Fruit fly (Drosophila melanogaster) whole organism, embryonic: ENCODE data around the gene CG7627.

Experiments used
- Ada2b ChIP-seq: fragments of 200-800 bp; sonication (Bioruptor generic); IDR thresholded peaks from 2 replicates; pipeline ENCODE4 v1.3.6; 2022; ENCODE audit warnings: missing biosample characterization, missing genetic modification characterization
- Atf6 ChIP-seq: fragments of 200-800 bp; sonication (Bioruptor generic); IDR thresholded peaks from 2 replicates; pipeline ENCODE4 v1.3.6; 2022; ENCODE audit warnings: missing biosample characterization, missing genetic modification characterization
- Bgb ChIP-seq: fragments of 200-800 bp; sonication (Bioruptor generic); IDR thresholded peaks from 2 replicates; pipeline ENCODE4 v1.3.6; 2022; ENCODE audit warnings: missing biosample characterization, missing genetic modification characterization; ENCODE audit not compliant: partially characterized antibody
- CG11085 ChIP-seq: fragments of 200-800 bp; sonication (Bioruptor generic); IDR thresholded peaks from 2 replicates; pipeline ENCODE4 v1.3.6; 2022; ENCODE audit warnings: missing biosample characterization, missing genetic modification characterization
- CG12942 ChIP-seq: fragments of 200-800 bp; sonication (Bioruptor generic); optimal IDR thresholded peaks from 3 replicates; lab custom pipeline; 2016; ENCODE audit warnings: missing biosample characterization, missing genetic modification characterization
- CG14710 ChIP-seq: fragments of 200-800 bp; sonication (Bioruptor generic); optimal IDR thresholded peaks from 3 replicates; lab custom pipeline; 2019; ENCODE audit warnings: missing biosample characterization, mild to moderate bottlenecking, missing genetic modification characterization, moderate library complexity
- CG15073 ChIP-seq: fragments of 200-800 bp; sonication (Bioruptor generic); optimal IDR thresholded peaks from 2 replicates; lab custom pipeline; 2016; ENCODE audit warnings: missing biosample characterization, missing genetic modification characterization
- CG17361 ChIP-seq: fragments of 200-800 bp; sonication (Bioruptor generic); IDR thresholded peaks from 3 replicates; pipeline ENCODE4 v1.3.6; 2022; ENCODE audit warnings: missing biosample characterization, missing genetic modification characterization
- CG17385 ChIP-seq: fragments of 200-800 bp; sonication (Bioruptor generic); optimal IDR thresholded peaks from 3 replicates; lab custom pipeline; 2018; ENCODE audit warnings: missing biosample characterization, mild to moderate bottlenecking, missing genetic modification characterization
- CG17802 ChIP-seq: fragments of 200-800 bp; sonication (Bioruptor generic); optimal IDR thresholded peaks from 2 replicates; lab custom pipeline; 2018; ENCODE audit warnings: missing biosample characterization, mild to moderate bottlenecking, missing genetic modification characterization, moderate library complexity
- CG18764 ChIP-seq: fragments of 200-800 bp; sonication (Bioruptor generic); optimal IDR thresholded peaks from 3 replicates; lab custom pipeline; 2016; ENCODE audit warnings: missing biosample characterization, missing genetic modification characterization
- CG2889 ChIP-seq: fragments of 200-800 bp; sonication (Bioruptor generic); IDR thresholded peaks from 3 replicates; pipeline ENCODE4 v1.3.6; 2022; ENCODE audit warnings: missing biosample characterization, missing genetic modification characterization
- CG4328 ChIP-seq: fragments of 200-800 bp; sonication (Bioruptor generic); optimal IDR thresholded peaks from 3 replicates; lab custom pipeline; 2017; ENCODE audit warnings: missing biosample characterization, missing genetic modification reagents, missing genetic modification characterization
- CG4730 ChIP-seq: fragments of 200-800 bp; sonication (Bioruptor generic); IDR thresholded peaks from 2 replicates; pipeline ENCODE4 v1.3.6; 2022; ENCODE audit warnings: missing biosample characterization, missing genetic modification characterization
- CG7786 ChIP-seq: fragments of 200-800 bp; sonication (Bioruptor generic); optimal IDR thresholded peaks from 2 replicates; lab custom pipeline; 2016; ENCODE audit warnings: missing biosample characterization, missing genetic modification characterization
- CG7987 ChIP-seq: fragments of 200-800 bp; sonication (Bioruptor generic); optimal IDR thresholded peaks from 2 replicates; lab custom pipeline; 2018; ENCODE audit warnings: missing biosample characterization, mild to moderate bottlenecking, missing genetic modification characterization, moderate library complexity
- CG8089 ChIP-seq: fragments of 200-800 bp; sonication (Bioruptor generic); optimal IDR thresholded peaks from 3 replicates; lab custom pipeline; 2016; ENCODE audit warnings: missing biosample characterization, missing genetic modification characterization
- CG9609 ChIP-seq: fragments of 200-800 bp; sonication (Bioruptor generic); optimal IDR thresholded peaks from 3 replicates; lab custom pipeline; 2016; ENCODE audit warnings: missing biosample characterization, missing genetic modification characterization
- CHES-1-like ChIP-seq: fragments of 200-800 bp; sonication (Bioruptor generic); optimal IDR thresholded peaks from 2 replicates; lab custom pipeline; 2016; ENCODE audit warnings: missing biosample characterization, missing genetic modification characterization
- D ChIP-seq, 2 experiments: fragments of 200-800 bp in 1 of 2; fragments of >200 bp in 1 of 2; sonication (Bioruptor generic) in 1 of 2; optimal IDR thresholded peaks; 2 replicates in 1 of 2; 3 replicates in 1 of 2; lab custom pipeline; 2017; ENCODE audit warnings: mild to moderate bottlenecking in 1 of 2, missing biosample characterization in 1 of 2, missing genetic modification characterization in 1 of 2, missing genetic modification reagents in 1 of 2
- Doc2 ChIP-seq: fragments of 200-800 bp; sonication (Bioruptor generic); IDR thresholded peaks from 2 replicates; pipeline ENCODE4 v1.3.6; 2022; ENCODE audit warnings: missing biosample characterization, missing genetic modification characterization
- Dref ChIP-seq: fragments of 200-800 bp; sonication (Bioruptor generic); IDR thresholded peaks from 2 replicates; pipeline ENCODE4 v1.3.6; 2022; ENCODE audit warnings: missing biosample characterization, missing genetic modification characterization
- ERR ChIP-seq: fragments of 200-800 bp; sonication (Bioruptor generic); optimal IDR thresholded peaks from 2 replicates; lab custom pipeline; 2016; ENCODE audit warnings: missing biosample characterization, missing genetic modification characterization
- H15 ChIP-seq: fragments of 200-800 bp; sonication (Bioruptor generic); IDR thresholded peaks from 3 replicates; pipeline ENCODE4 v1.3.6; 2022; ENCODE audit warnings: missing biosample characterization, missing genetic modification characterization
- HLH3B ChIP-seq: fragments of 200-800 bp; sonication (Bioruptor generic); IDR thresholded peaks from 2 replicates; pipeline ENCODE4 v1.3.6; 2022; ENCODE audit warnings: missing biosample characterization, missing genetic modification characterization
- Kr ChIP-seq: fragments of 200-800 bp; sonication (Bioruptor generic); optimal IDR thresholded peaks from 2 replicates; lab custom pipeline; 2017; ENCODE audit warnings: missing biosample characterization, mild to moderate bottlenecking, missing genetic modification characterization
- Lpt ChIP-seq: fragments of >200 bp; optimal IDR thresholded peaks from 2 replicates; lab custom pipeline; 2018; ENCODE audit warnings: missing biosample characterization, missing genetic modification characterization
- Meics ChIP-seq: fragments of 200-800 bp; sonication (Bioruptor generic); optimal IDR thresholded peaks from 2 replicates; lab custom pipeline; 2017; ENCODE audit warnings: missing biosample characterization, mild to moderate bottlenecking, missing genetic modification characterization
- Opbp ChIP-seq: fragments of 200-800 bp; sonication (Bioruptor generic); IDR thresholded peaks from 3 replicates; pipeline ENCODE4 v1.3.6; 2022; ENCODE audit warnings: missing biosample characterization, missing genetic modification characterization; ENCODE audit not compliant: partially characterized antibody
- Rx ChIP-seq: fragments of 200-800 bp; sonication (Bioruptor generic); IDR thresholded peaks from 2 replicates; pipeline ENCODE4 v1.3.6; 2022; ENCODE audit warnings: missing biosample characterization, missing genetic modification characterization
- Stat92E ChIP-seq, 3 experiments: fragments of >200 bp in 2 of 3; fragments of 200-800 bp in 1 of 3; sonication (Bioruptor generic) in 1 of 3; optimal IDR thresholded peaks; 2 replicates each; lab custom pipeline; 2017 to 2019; ENCODE audit warnings: missing biosample characterization in 3 of 3, missing genetic modification characterization in 3 of 3, mild to moderate bottlenecking in 1 of 3, moderate library complexity in 1 of 3
- Taf1 ChIP-seq: fragments of 200-800 bp; sonication (Bioruptor generic); IDR thresholded peaks from 2 replicates; pipeline ENCODE4 v1.3.6; 2022; ENCODE audit warnings: missing biosample characterization, missing genetic modification characterization
- aop ChIP-seq: fragments of 200-800 bp; sonication (Bioruptor generic); IDR thresholded peaks from 2 replicates; pipeline ENCODE4 v1.3.6; 2022; ENCODE audit warnings: missing biosample characterization, missing genetic modification characterization
- ato ChIP-seq: fragments of 200-800 bp; sonication (Bioruptor generic); IDR thresholded peaks from 2 replicates; pipeline ENCODE4 v1.3.6; 2022; ENCODE audit warnings: missing biosample characterization, missing genetic modification characterization; ENCODE audit not compliant: partially characterized antibody
- chinmo ChIP-seq: fragments of 200-800 bp; sonication (Bioruptor generic); IDR thresholded peaks from 4 replicates; pipeline ENCODE4 v1.3.6; 2022; ENCODE audit warnings: missing biosample characterization, missing genetic modification characterization; ENCODE audit not compliant: partially characterized antibody
- chn ChIP-seq: fragments of 200-800 bp; sonication (Bioruptor generic); optimal IDR thresholded peaks from 2 replicates; lab custom pipeline; 2016; ENCODE audit warnings: missing biosample characterization, missing genetic modification characterization
- crp ChIP-seq, 2 experiments: fragments of 200-800 bp; sonication (Bioruptor generic); optimal IDR thresholded peaks; 2 replicates in 1 of 2; 3 replicates in 1 of 2; lab custom pipeline; 2017; ENCODE audit warnings: missing biosample characterization in 2 of 2, missing genetic modification characterization in 2 of 2, mild to moderate bottlenecking in 1 of 2, moderate library complexity in 1 of 2
- en ChIP-seq: fragments of 200-800 bp; sonication (Bioruptor generic); optimal IDR thresholded peaks from 2 replicates; lab custom pipeline; 2016; ENCODE audit warnings: missing biosample characterization, missing genetic modification characterization
- ftz-f1 ChIP-seq: fragments of 200-800 bp; sonication (Bioruptor generic); optimal IDR thresholded peaks from 2 replicates; lab custom pipeline; 2016; ENCODE audit warnings: missing biosample characterization, missing genetic modification characterization
- jigr1 ChIP-seq: fragments of 200-800 bp; sonication (Bioruptor generic); IDR thresholded peaks from 3 replicates; pipeline ENCODE4 v1.3.6; 2022; ENCODE audit warnings: missing biosample characterization, missing genetic modification characterization
- lbe ChIP-seq: fragments of 200-800 bp; sonication (Bioruptor generic); optimal IDR thresholded peaks from 2 replicates; lab custom pipeline; 2016; ENCODE audit warnings: missing biosample characterization, mild to moderate bottlenecking, missing genetic modification characterization
- mld ChIP-seq: fragments of 200-800 bp; sonication (Bioruptor generic); IDR thresholded peaks from 3 replicates; pipeline ENCODE4 v1.3.6; 2022; ENCODE audit warnings: missing biosample characterization, missing genetic modification characterization; ENCODE audit not compliant: partially characterized antibody
- nau ChIP-seq: fragments of 200-800 bp; sonication (Bioruptor generic); optimal IDR thresholded peaks from 3 replicates; lab custom pipeline; 2017; ENCODE audit warnings: missing biosample characterization, mild to moderate bottlenecking, missing genetic modification characterization, missing genetic modification reagents
- nom ChIP-seq: fragments of 200-800 bp; sonication (Bioruptor generic); optimal IDR thresholded peaks from 2 replicates; lab custom pipeline; 2017; ENCODE audit warnings: missing biosample characterization, missing genetic modification characterization, mild to moderate bottlenecking, moderate library complexity, missing genetic modification reagents
- prd ChIP-seq, 3 experiments: fragments of >200 bp in 2 of 3; fragments of 200-800 bp in 1 of 3; sonication (Bioruptor generic) in 1 of 3; optimal IDR thresholded peaks in 2 of 3; IDR thresholded peaks in 1 of 3; 2 replicates in 2 of 3; 3 replicates in 1 of 3; pipeline versions ENCODE4 v1.3.6 to Lab custom; 2017 to 2022; ENCODE audit warnings: missing biosample characterization in 1 of 3, missing genetic modification characterization in 1 of 3
- pum ChIP-seq: fragments of 200-800 bp; sonication (Bioruptor generic); optimal IDR thresholded peaks from 2 replicates; lab custom pipeline; 2016; ENCODE audit warnings: missing biosample characterization, missing genetic modification characterization
- stwl ChIP-seq: fragments of 200-800 bp; sonication (Bioruptor generic); optimal IDR thresholded peaks from 3 replicates; lab custom pipeline; 2018; ENCODE audit warnings: missing biosample characterization, mild to moderate bottlenecking, missing genetic modification characterization, moderate library complexity
- trh ChIP-seq: fragments of 200-800 bp; sonication (Bioruptor generic); optimal IDR thresholded peaks from 2 replicates; lab custom pipeline; 2016; ENCODE audit warnings: missing biosample characterization, missing genetic modification characterization
- tx ChIP-seq: fragments of 200-800 bp; sonication (Bioruptor generic); optimal IDR thresholded peaks from 2 replicates; lab custom pipeline; 2016; ENCODE audit warnings: missing biosample characterization, missing genetic modification characterization

Gene CG7627

DNA sequence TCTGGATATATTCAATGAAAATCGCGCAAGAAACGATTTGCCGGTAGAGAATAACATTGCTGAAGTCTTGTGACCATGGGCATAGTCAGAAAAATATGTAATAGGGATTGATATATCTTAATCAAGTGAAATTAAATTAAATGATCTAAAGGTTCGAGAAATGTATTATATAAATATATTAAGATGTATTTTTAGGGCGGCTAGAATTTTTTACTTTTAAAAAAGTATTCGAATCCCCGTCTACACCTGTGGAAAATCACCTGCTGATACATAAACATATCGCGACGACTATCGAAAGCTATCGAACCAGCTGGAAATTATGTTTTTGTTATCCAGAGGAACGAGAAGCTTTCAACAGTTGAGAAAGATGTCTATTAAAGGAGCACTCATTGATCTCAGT lies 14.4 kb upstream of the CG7627 start, which contains the start of the genes CG13390 and CG17294 (continued):
- TF ChIP-seq Stat92E (GFP tag; optimal IDR thresholded peaks at IDR 0.05; lab: Kevin White, UChicago) (peak in 1 of 3 experiments; percentile 98), H15 (GFP tag; lab: Robert Waterston, UW) (peak; percentile 100), CG17385 (GFP tag; lab: Kevin White, UChicago) (peak; percentile 99), CHES-1-like (GFP tag; lab: Kevin White, UChicago) (peak; percentile 87), D (optimal IDR thresholded peaks at IDR 0.05; lab: Kevin White, UChicago) (no peak), D (GFP tag; optimal IDR thresholded peaks at IDR 0.05; lab: Kevin White, UChicago) (peak; percentile 99), CG8089 (peak; percentile 81), mld (GFP tag; lab: Robert Waterston, UW) (no peak), Taf1 (GFP tag; lab: Robert Waterston, UW) (peak; percentile 99), crp (GFP tag; optimal IDR thresholded peaks at IDR 0.05; lab: Kevin White, UChicago) (peak; percentile 52 to 85), aop (GFP tag; lab: Robert Waterston, UW) (peak; percentile 97), tx (peak; percentile 89), CG14710 (tag; lab: Kevin White, UChicago) (peak; percentile 98), jigr1 (GFP tag; lab: Robert Waterston, UW) (peak; percentile 99), CG17802 (tag; lab: Kevin White, UChicago) (peak; percentile 93), Ada2b (GFP tag; lab: Robert Waterston, UW) (peak; percentile 100), CG15073 (GFP tag; lab: Kevin White, UChicago) (peak; percentile 90), chn (GFP tag; lab: Kevin White, UChicago) (peak; percentile 96), CG4730 (GFP tag; lab: Robert Waterston, UW) (peak; percentile 99), CG9609 (GFP tag; lab: Kevin White, UChicago) (peak; percentile 91), ERR (GFP tag; lab: Kevin White, UChicago) (peak; percentile 84), nau (GFP tag; lab: Kevin White, UChicago) (peak; percentile 99), Dref (GFP tag; lab: Robert Waterston, UW) (peak; percentile 65), Bgb (GFP tag; lab: Robert Waterston, UW) (peak; percentile 71), ato (0 out of 2 replicates have a peak, but pooled peaks have one; percentile 40), CG2889 (GFP tag; lab: Robert Waterston, UW) (peak; percentile 99), nom (GFP tag; lab: Kevin White, UChicago) (peak; percentile 99), CG4328 (GFP tag; lab: Kevin White, UChicago) (peak; percentile 99), CG18764 (peak; percentile 99), Opbp (GFP tag; lab: Robert Waterston, UW) (peak; percentile 31; the same call in 1 of the 3 replicates), Kr (peak; percentile 74), Lpt (GFP tag; lab: Kevin White, UChicago) (no peak), Meics (GFP tag; lab: Kevin White, UChicago) (peak; percentile 100), Rx (GFP tag; lab: Robert Waterston, UW) (peak; percentile 99), en (GFP tag; lab: Kevin White, UChicago) (peak; percentile 79), Doc2 (GFP tag; lab: Robert Waterston, UW) (peak; percentile 98), HLH3B (GFP tag; lab: Robert Waterston, UW) (peak; percentile 100), Atf6 (peak; percentile 100), CG12942 (GFP tag; lab: Kevin White, UChicago) (peak; percentile 99), CG11085 (GFP tag; lab: Robert Waterston, UW) (peak; percentile 100), CG17361 (GFP tag; lab: Robert Waterston, UW) (peak; percentile 100), CG7786 (peak; percentile 91), chinmo (peak; percentile 57; the same call in 1 of the 4 replicates), CG7987 (GFP tag; lab: Kevin White, UChicago) (peak; percentile 98), lbe (GFP tag; lab: Kevin White, UChicago) (peak; percentile 99), trh (peak; percentile 98), pum (peak; percentile 92), ftz-f1 (GFP tag; lab: Kevin White, UChicago) (peak; percentile 82), prd (optimal IDR thresholded peaks at IDR 0.05; lab: Kevin White, UChicago) (no peak), prd (GFP tag; IDR thresholded peaks at IDR 0.05; lab: Robert Waterston, UW) (peak; percentile 100), stwl (tag; lab: Kevin White, UChicago) (peak; percentile 87)
